Worm (Caenorhabditis elegans) whole organism, early embryonic: ENCODE measurements around the gene csr-1.

ENCODE experiments used
- ama-1 ChIP-seq: fragments of 150-350 bp; optimal IDR thresholded peaks from 2 replicates; lab custom pipeline; 2014
- ceh-36 ChIP-seq: sonication (generic microtip); optimal IDR thresholded peaks from 2 replicates; lab custom pipeline; 2016; ENCODE audit warnings: missing genetic modification characterization, inconsistent platforms, missing compliant biosample characterization
- flt-1 ChIP-seq: fragments of 200-800 bp; sonication (Bioruptor generic); IDR thresholded peaks from 2 replicates; pipeline ENCODE4 v1.3.6; 2022; ENCODE audit warnings: missing genetic modification characterization, missing compliant biosample characterization
- tbx-11 ChIP-seq: fragments of 200-800 bp; sonication (Bioruptor generic); IDR thresholded peaks from 2 replicates; pipeline ENCODE4 v1.3.6; 2022; ENCODE audit warnings: missing genetic modification characterization, missing compliant biosample characterization

DNA sequence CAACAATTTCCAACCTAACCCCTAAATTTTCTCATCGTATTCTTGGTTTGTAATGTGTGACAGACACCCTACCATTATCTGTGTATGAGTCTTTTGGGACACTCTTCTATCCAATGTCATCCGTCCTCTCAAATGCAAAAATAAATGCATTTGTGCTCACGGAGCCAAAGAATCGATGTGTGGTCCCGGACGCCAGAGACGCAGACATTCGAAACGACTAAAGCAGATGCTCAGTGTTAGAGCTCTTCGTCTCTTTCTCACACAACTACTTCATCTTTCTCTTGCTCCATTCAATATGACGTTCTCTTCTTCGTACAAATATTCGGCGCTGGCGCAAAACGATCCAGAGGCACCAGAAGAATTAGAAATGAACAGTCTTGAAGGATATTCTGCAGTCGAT, 22.5 kb downstream of the csr-1 start, which contains the start of gene unc-24:
- no peak for TF ChIP-seq tbx-11
- no peak for TF ChIP-seq ama-1
- TF ChIP-seq flt-1 (GFP tag; lab: Robert Waterston, UW), result no peak
- no peak for TF ChIP-seq ceh-36 (tag; lab: Kevin White, UChicago)
